Fruit fly (Drosophila melanogaster) whole organism, prepupa: ENCODE results near the gene CG7724.

ENCODE experiments used
- Blimp-1 ChIP-seq: fragments of 200-800 bp; sonication (Bioruptor generic); optimal IDR thresholded peaks from 3 replicates; lab custom pipeline; 2017; ENCODE audit warnings: missing biosample characterization, missing genetic modification characterization, mild to moderate bottlenecking, moderate library complexity, missing genetic modification reagents
- CG1621 ChIP-seq: fragments of 200-800 bp; sonication (Bioruptor generic); optimal IDR thresholded peaks from 3 replicates; lab custom pipeline; 2018; ENCODE audit warnings: missing biosample characterization, mild to moderate bottlenecking, missing genetic modification characterization
- CG31627 ChIP-seq: fragments of 200-800 bp; sonication (Bioruptor generic); optimal IDR thresholded peaks from 3 replicates; lab custom pipeline; 2016; ENCODE audit warnings: missing biosample characterization, missing genetic modification characterization
- CG34406 ChIP-seq: fragments of 200-800 bp; sonication (Bioruptor generic); optimal IDR thresholded peaks from 3 replicates; lab custom pipeline; 2016; ENCODE audit warnings: missing biosample characterization, missing genetic modification characterization
- CG6854 ChIP-seq: fragments of 200-800 bp; sonication (Bioruptor generic); optimal IDR thresholded peaks from 2 replicates; lab custom pipeline; 2017; ENCODE audit warnings: missing biosample characterization, mild to moderate bottlenecking, missing genetic modification characterization
- Hr38 ChIP-seq: sonication (Bioruptor generic); optimal IDR thresholded peaks from 2 replicates; lab custom pipeline; 2016; ENCODE audit warnings: missing biosample characterization, missing genetic modification characterization
- Lpt ChIP-seq: fragments of 200-800 bp; sonication (Bioruptor generic); optimal IDR thresholded peaks from 3 replicates; lab custom pipeline; 2016; ENCODE audit warnings: missing biosample characterization, missing genetic modification characterization
- OdsH ChIP-seq: fragments of 200-800 bp; sonication (Bioruptor generic); optimal IDR thresholded peaks from 3 replicates; lab custom pipeline; 2016; ENCODE audit warnings: missing biosample characterization, missing genetic modification characterization
- acj6 ChIP-seq: fragments of 200-800 bp; sonication (Bioruptor generic); optimal IDR thresholded peaks from 3 replicates; lab custom pipeline; 2016; ENCODE audit warnings: missing biosample characterization, missing genetic modification characterization
- esn ChIP-seq: fragments of 200-800 bp; sonication (Bioruptor generic); optimal IDR thresholded peaks from 2 replicates; lab custom pipeline; 2016; ENCODE audit warnings: missing biosample characterization, mild to moderate bottlenecking, missing genetic modification characterization, moderate library complexity
- fd59A ChIP-seq: fragments of 200-800 bp; sonication (Bioruptor generic); optimal IDR thresholded peaks from 2 replicates; lab custom pipeline; 2017; ENCODE audit warnings: missing biosample characterization, mild to moderate bottlenecking, missing genetic modification characterization, missing genetic modification reagents
- lz ChIP-seq: fragments of 200-800 bp; sonication (Bioruptor generic); optimal IDR thresholded peaks from 3 replicates; lab custom pipeline; 2016; ENCODE audit warnings: missing biosample characterization, missing genetic modification characterization
- pdm3 ChIP-seq: fragments of 200-800 bp; sonication (Bioruptor generic); optimal IDR thresholded peaks from 3 replicates; lab custom pipeline; 2016; ENCODE audit warnings: missing biosample characterization, missing genetic modification characterization
- topi ChIP-seq: fragments of 200-800 bp; sonication (Bioruptor generic); optimal IDR thresholded peaks from 3 replicates; lab custom pipeline; 2016; ENCODE audit warnings: missing biosample characterization, missing genetic modification characterization

dm6 chr3L:17055467-17055877 is at the start of gene CG7724:
- TF ChIP-seq CG1621 (no peak), acj6 (GFP tag; lab: Kevin White, UChicago) (no peak), topi (no peak), CG31627 (GFP tag; lab: Kevin White, UChicago) (no peak), lz (no peak), OdsH (GFP tag; lab: Kevin White, UChicago) (no peak), Hr38 (GFP tag; lab: Kevin White, UChicago) (no peak), pdm3 (GFP tag; lab: Kevin White, UChicago) (no peak), CG6854 (GFP tag; lab: Kevin White, UChicago) (no peak), Blimp-1 (no peak), CG34406 (GFP tag; lab: Kevin White, UChicago) (no peak), fd59A (GFP tag; lab: Kevin White, UChicago) (no peak), Lpt (GFP tag; lab: Kevin White, UChicago) (no peak), esn (no peak)
